Fruit fly (Drosophila melanogaster) whole organism, embryonic: ENCODE results near the gene mRpL3.
A peak's percentile ranks its signal among the peaks of the same experiment; 100 is the strongest.

Experiments
- Abd-B ChIP-seq: fragments of 200-800 bp; sonication (Bioruptor generic); optimal IDR thresholded peaks from 2 replicates; lab custom pipeline; 2018; ENCODE audit warnings: missing biosample characterization, mild to moderate bottlenecking, missing genetic modification characterization, moderate library complexity
- CG10565 ChIP-seq: fragments of 200-800 bp; sonication (Bioruptor generic); optimal IDR thresholded peaks from 3 replicates; lab custom pipeline; 2016; ENCODE audit warnings: missing biosample characterization, mild to moderate bottlenecking, missing genetic modification characterization
- CG12104 ChIP-seq: fragments of 200-800 bp; sonication (Bioruptor generic); optimal IDR thresholded peaks from 3 replicates; lab custom pipeline; 2016; ENCODE audit warnings: missing biosample characterization, missing genetic modification characterization
- CG13624 ChIP-seq: fragments of 200-800 bp; sonication (Bioruptor generic); optimal IDR thresholded peaks from 2 replicates; lab custom pipeline; 2016; ENCODE audit warnings: missing biosample characterization, missing genetic modification characterization
- CG14710 ChIP-seq: fragments of 200-800 bp; sonication (Bioruptor generic); optimal IDR thresholded peaks from 3 replicates; lab custom pipeline; 2019; ENCODE audit warnings: missing biosample characterization, mild to moderate bottlenecking, missing genetic modification characterization, moderate library complexity
- CG15011 ChIP-seq: fragments of 200-800 bp; sonication (Bioruptor generic); optimal IDR thresholded peaks from 3 replicates; lab custom pipeline; 2018; ENCODE audit warnings: missing biosample characterization, mild to moderate bottlenecking, missing genetic modification characterization
- CG15073 ChIP-seq: fragments of 200-800 bp; sonication (Bioruptor generic); optimal IDR thresholded peaks from 2 replicates; lab custom pipeline; 2016; ENCODE audit warnings: missing biosample characterization, missing genetic modification characterization
- CG16815 ChIP-seq: fragments of 200-800 bp; sonication (Bioruptor generic); optimal IDR thresholded peaks from 3 replicates; lab custom pipeline; 2017; ENCODE audit warnings: missing biosample characterization, mild to moderate bottlenecking, missing genetic modification characterization
- CG3065 ChIP-seq: fragments of 200-800 bp; sonication (Bioruptor generic); optimal IDR thresholded peaks from 2 replicates; lab custom pipeline; 2016; ENCODE audit warnings: missing biosample characterization, missing genetic modification characterization
- CG31224 ChIP-seq: fragments of 200-800 bp; sonication (Bioruptor generic); IDR thresholded peaks from 2 replicates; pipeline ENCODE4 v1.3.6; 2022; ENCODE audit warnings: missing biosample characterization, missing genetic modification characterization
- CG31365 ChIP-seq: fragments of 200-800 bp; sonication (Bioruptor generic); optimal IDR thresholded peaks from 2 replicates; lab custom pipeline; 2018; ENCODE audit warnings: missing biosample characterization, mild to moderate bottlenecking, missing genetic modification characterization
- CG32532 ChIP-seq: fragments of 200-800 bp; sonication (Bioruptor generic); IDR thresholded peaks from 2 replicates; pipeline ENCODE4 v1.3.6; 2022; ENCODE audit warnings: missing biosample characterization, missing genetic modification characterization
- CG34422 ChIP-seq: fragments of 200-800 bp; sonication (Bioruptor generic); IDR thresholded peaks from 3 replicates; pipeline ENCODE4 v1.3.6; 2022; ENCODE audit warnings: missing biosample characterization, missing genetic modification characterization
- CG4617 ChIP-seq: fragments of 200-800 bp; sonication (Bioruptor generic); optimal IDR thresholded peaks from 3 replicates; lab custom pipeline; 2016; ENCODE audit warnings: missing biosample characterization, missing genetic modification characterization, borderline replicate concordance
- CG4730 ChIP-seq: fragments of 200-800 bp; sonication (Bioruptor generic); IDR thresholded peaks from 2 replicates; pipeline ENCODE4 v1.3.6; 2022; ENCODE audit warnings: missing biosample characterization, missing genetic modification characterization
- CG4820 ChIP-seq: fragments of 200-800 bp; sonication (Bioruptor generic); optimal IDR thresholded peaks from 3 replicates; lab custom pipeline; 2016; ENCODE audit warnings: missing biosample characterization, missing genetic modification characterization
- CG6272 ChIP-seq: fragments of 200-800 bp; sonication (Bioruptor generic); IDR thresholded peaks from 2 replicates; pipeline ENCODE4 v1.3.6; 2022; ENCODE audit warnings: missing biosample characterization, missing genetic modification characterization
- CG6765 ChIP-seq: fragments of 200-800 bp; sonication (Bioruptor generic); optimal IDR thresholded peaks from 3 replicates; lab custom pipeline; 2017; ENCODE audit warnings: missing biosample characterization, mild to moderate bottlenecking, missing genetic modification characterization
- CG9215 ChIP-seq: fragments of 200-800 bp; sonication (Bioruptor generic); IDR thresholded peaks from 2 replicates; pipeline ENCODE4 v1.3.6; 2022; ENCODE audit warnings: missing biosample characterization, missing genetic modification characterization
- CG9797 ChIP-seq: fragments of 200-800 bp; sonication (Bioruptor generic); optimal IDR thresholded peaks from 3 replicates; lab custom pipeline; 2018; ENCODE audit warnings: missing biosample characterization, mild to moderate bottlenecking, missing genetic modification characterization
- Doc2 ChIP-seq: fragments of 200-800 bp; sonication (Bioruptor generic); IDR thresholded peaks from 2 replicates; pipeline ENCODE4 v1.3.6; 2022; ENCODE audit warnings: missing biosample characterization, missing genetic modification characterization
- Elba2 ChIP-seq: fragments of 200-800 bp; sonication (Bioruptor generic); optimal IDR thresholded peaks from 3 replicates; lab custom pipeline; 2016; ENCODE audit warnings: missing biosample characterization, missing genetic modification characterization
- Ets65A ChIP-seq: fragments of 200-800 bp; sonication (Bioruptor generic); peaks from one replicate; lab custom pipeline; 2016; ENCODE audit warnings: missing biosample characterization, missing genetic modification characterization
- HLHmδ ChIP-seq: fragments of 200-800 bp; sonication (Bioruptor generic); optimal IDR thresholded peaks from 2 replicates; lab custom pipeline; 2018; ENCODE audit warnings: missing biosample characterization, mild to moderate bottlenecking, missing genetic modification characterization, moderate library complexity
- Lpt ChIP-seq: fragments of >200 bp; optimal IDR thresholded peaks from 2 replicates; lab custom pipeline; 2018; ENCODE audit warnings: missing biosample characterization, missing genetic modification characterization
- MESR4 ChIP-seq: fragments of 200-800 bp; sonication (Bioruptor generic); optimal IDR thresholded peaks from 2 replicates; lab custom pipeline; 2018; ENCODE audit warnings: missing biosample characterization, mild to moderate bottlenecking, missing genetic modification characterization, moderate library complexity
- Neu2 ChIP-seq: fragments of 200-800 bp; sonication (Bioruptor generic); optimal IDR thresholded peaks from 3 replicates; lab custom pipeline; 2016; ENCODE audit warnings: missing biosample characterization, missing genetic modification characterization, borderline replicate concordance
- Oaz ChIP-seq: fragments of 200-800 bp; sonication (Bioruptor generic); IDR thresholded peaks from 2 replicates; pipeline ENCODE4 v1.3.6; 2022; ENCODE audit warnings: missing biosample characterization, missing genetic modification characterization
- Opbp ChIP-seq: fragments of 200-800 bp; sonication (Bioruptor generic); IDR thresholded peaks from 3 replicates; pipeline ENCODE4 v1.3.6; 2022; ENCODE audit warnings: missing biosample characterization, missing genetic modification characterization; ENCODE audit not compliant: partially characterized antibody
- Sin3A ChIP-seq: fragments of >200 bp; optimal IDR thresholded peaks from 2 replicates; lab custom pipeline; 2018
- Xbp1 ChIP-seq: fragments of 200-800 bp; sonication (Bioruptor generic); optimal IDR thresholded peaks from 3 replicates; lab custom pipeline; 2016; ENCODE audit warnings: missing biosample characterization, mild to moderate bottlenecking, missing genetic modification characterization
- YL-1 ChIP-seq: fragments of 200-800 bp; sonication (Bioruptor generic); optimal IDR thresholded peaks from 3 replicates; lab custom pipeline; 2017; ENCODE audit warnings: missing biosample characterization, mild to moderate bottlenecking, missing genetic modification characterization
- al ChIP-seq: fragments of 200-800 bp; sonication (Bioruptor generic); IDR thresholded peaks from 2 replicates; pipeline ENCODE4 v1.3.6; 2022; ENCODE audit warnings: missing biosample characterization, missing genetic modification characterization
- ato ChIP-seq: fragments of 200-800 bp; sonication (Bioruptor generic); IDR thresholded peaks from 2 replicates; pipeline ENCODE4 v1.3.6; 2022; ENCODE audit warnings: missing biosample characterization, missing genetic modification characterization; ENCODE audit not compliant: partially characterized antibody
- bigmax ChIP-seq: fragments of 200-800 bp; sonication (Bioruptor generic); optimal IDR thresholded peaks from 2 replicates; lab custom pipeline; 2018; ENCODE audit warnings: missing biosample characterization, mild to moderate bottlenecking, missing genetic modification characterization
- dm ChIP-seq: fragments of 200-800 bp; sonication (Bioruptor generic); optimal IDR thresholded peaks from 3 replicates; lab custom pipeline; 2016; ENCODE audit warnings: missing biosample characterization, missing genetic modification characterization
- dysf ChIP-seq: fragments of 200-800 bp; sonication (Bioruptor generic); IDR thresholded peaks from 3 replicates; pipeline ENCODE4 v1.3.6; 2022; ENCODE audit warnings: missing biosample characterization, missing genetic modification characterization
- esg ChIP-seq: fragments of 200-800 bp; sonication (Bioruptor generic); conservative IDR thresholded peaks from 2 replicates; pipeline ENCODE4 v1.3.6; 2022; ENCODE audit warnings: missing biosample characterization, missing genetic modification characterization
- fu2 ChIP-seq: fragments of 200-800 bp; sonication (Bioruptor generic); optimal IDR thresholded peaks from 2 replicates; lab custom pipeline; 2016; ENCODE audit warnings: missing biosample characterization, missing genetic modification characterization
- jing ChIP-seq: fragments of 200-800 bp; sonication (Bioruptor generic); optimal IDR thresholded peaks from 2 replicates; lab custom pipeline; 2018; ENCODE audit warnings: missing biosample characterization, mild to moderate bottlenecking, missing genetic modification characterization
- kay ChIP-seq: fragments of 200-800 bp; sonication (Bioruptor generic); optimal IDR thresholded peaks from 2 replicates; lab custom pipeline; 2016; ENCODE audit warnings: missing biosample characterization, missing genetic modification characterization
- lilli ChIP-seq: fragments of 200-800 bp; sonication (Bioruptor generic); optimal IDR thresholded peaks from 3 replicates; lab custom pipeline; 2016; ENCODE audit warnings: missing biosample characterization, missing genetic modification characterization
- nmo ChIP-seq: fragments of 200-800 bp; sonication (Bioruptor generic); optimal IDR thresholded peaks from 2 replicates; lab custom pipeline; 2018; ENCODE audit warnings: missing biosample characterization, mild to moderate bottlenecking, missing genetic modification characterization, moderate library complexity
- onecut ChIP-seq: fragments of 200-800 bp; sonication (Bioruptor generic); IDR thresholded peaks from 2 replicates; pipeline ENCODE4 v1.3.6; 2022; ENCODE audit warnings: missing biosample characterization, missing genetic modification characterization
- sens ChIP-seq: fragments of 200-800 bp; sonication (Bioruptor generic); peaks from one replicate; lab custom pipeline; 2016; ENCODE audit warnings: missing biosample characterization, missing genetic modification characterization
- shn ChIP-seq: fragments of 200-800 bp; sonication (Bioruptor generic); optimal IDR thresholded peaks from 3 replicates; lab custom pipeline; 2016; ENCODE audit warnings: missing biosample characterization, missing genetic modification characterization
- unc-4 ChIP-seq: fragments of 200-800 bp; sonication (Bioruptor generic); IDR thresholded peaks from 2 replicates; pipeline ENCODE4 v1.3.6; 2022; ENCODE audit warnings: missing biosample characterization, missing genetic modification characterization; ENCODE audit not compliant: partially characterized antibody
- vnd ChIP-seq: fragments of 200-800 bp; sonication (Bioruptor generic); IDR thresholded peaks from 3 replicates; pipeline ENCODE4 v1.3.6; 2022; ENCODE audit warnings: missing biosample characterization, missing genetic modification characterization; ENCODE audit not compliant: partially characterized antibody
- vvl ChIP-seq: fragments of 200-800 bp; sonication (Bioruptor generic); IDR thresholded peaks from 2 replicates; pipeline ENCODE4 v1.3.6; 2022; ENCODE audit warnings: missing biosample characterization, missing genetic modification characterization
- zen2 ChIP-seq: fragments of 200-800 bp; sonication (Bioruptor generic); IDR thresholded peaks from 3 replicates; pipeline ENCODE4 v1.3.6; 2022; ENCODE audit warnings: missing biosample characterization, missing genetic modification characterization; ENCODE audit not compliant: partially characterized antibody

mRpL3 gene

dm6 chrX:15745905-15746681 lies 15.0 kb upstream of the mRpL3 start, which contains the start of the genes CG8944 and CCT6 (continued):
- no peak for TF ChIP-seq jing (GFP tag; lab: Kevin White, UChicago)
- no peak for TF ChIP-seq CG12104
- no peak for TF ChIP-seq CG3065
- TF ChIP-seq Sin3A (lab: Kevin White, UChicago): no peak
- TF ChIP-seq CG10565 (GFP tag; lab: Kevin White, UChicago): no peak
- no peak for TF ChIP-seq Abd-B (GFP tag; lab: Kevin White, UChicago)
- TF ChIP-seq esg (GFP tag; lab: Robert Waterston, UW): no peak
- no peak for TF ChIP-seq Oaz
- peak; percentile 64 for TF ChIP-seq sens
- 0 out of 2 replicates have a peak, but pooled peaks have one; percentile 31 for TF ChIP-seq CG9215
- TF ChIP-seq CG31224: no peak
- TF ChIP-seq CG15073 (GFP tag; lab: Kevin White, UChicago): no peak
- TF ChIP-seq Doc2 (GFP tag; lab: Robert Waterston, UW): no peak
- no peak for TF ChIP-seq CG4820 (GFP tag; lab: Kevin White, UChicago)
- TF ChIP-seq Neu2 (GFP tag; lab: Kevin White, UChicago): no peak
- TF ChIP-seq vvl (GFP tag; lab: Robert Waterston, UW): no peak
- TF ChIP-seq CG16815: no peak
- no peak for TF ChIP-seq Elba2 (GFP tag; lab: Kevin White, UChicago)
- peak; percentile 71 for TF ChIP-seq CG14710 (tag; lab: Kevin White, UChicago)
- TF ChIP-seq al (GFP tag; lab: Robert Waterston, UW): no peak

dm6 chrX:15746682-15747196 lies 14.3 kb upstream of the mRpL3 start:
- no peak for TF ChIP-seq Lpt (GFP tag; lab: Kevin White, UChicago)
- no peak for TF ChIP-seq shn (GFP tag; lab: Kevin White, UChicago)
- TF ChIP-seq Xbp1 (GFP tag; lab: Kevin White, UChicago): no peak
- TF ChIP-seq fu2 (GFP tag; lab: Kevin White, UChicago): no peak
- TF ChIP-seq MESR4 (GFP tag; lab: Kevin White, UChicago): peak; percentile 80
- no peak for TF ChIP-seq CG31365 (tag; lab: Kevin White, UChicago)
- TF ChIP-seq ato (GFP tag; lab: Robert Waterston, UW): no peak
- TF ChIP-seq dm (GFP tag; lab: Kevin White, UChicago): peak; percentile 42
- no peak for TF ChIP-seq lilli (GFP tag; lab: Kevin White, UChicago)
- no peak for TF ChIP-seq dysf
- TF ChIP-seq CG4617: peak; percentile 55
- no peak for TF ChIP-seq Ets65A (GFP tag; lab: Kevin White, UChicago)
- TF ChIP-seq vnd (GFP tag; lab: Robert Waterston, UW): no peak
- TF ChIP-seq Opbp (GFP tag; lab: Robert Waterston, UW): peak; percentile 19; the same call in 1 of the 3 replicates
- TF ChIP-seq HLHmδ: no peak
- peak; percentile 0 for TF ChIP-seq CG13624 (GFP tag; lab: Kevin White, UChicago)
- TF ChIP-seq CG34422 (GFP tag; lab: Robert Waterston, UW): peak; percentile 50; the same call in 1 of the 3 replicates
- TF ChIP-seq CG4730 (GFP tag; lab: Robert Waterston, UW): no peak
- no peak for TF ChIP-seq CG32532 (GFP tag; lab: Robert Waterston, UW)
- TF ChIP-seq nmo (GFP tag; lab: Kevin White, UChicago): no peak
- TF ChIP-seq onecut (GFP tag; lab: Robert Waterston, UW): no peak
- no peak for TF ChIP-seq zen2 (GFP tag; lab: Robert Waterston, UW)
- TF ChIP-seq CG6272: no peak
- TF ChIP-seq YL-1 (GFP tag; lab: Kevin White, UChicago): peak; percentile 49
- peak; percentile 76 for TF ChIP-seq kay (GFP tag; lab: Kevin White, UChicago)
- TF ChIP-seq unc-4 (GFP tag; lab: Robert Waterston, UW): 0 out of 2 replicates have a peak, but pooled peaks have one; percentile 9
- TF ChIP-seq CG6765 (GFP tag; lab: Kevin White, UChicago): no peak
- no peak for TF ChIP-seq CG15011 (GFP tag; lab: Kevin White, UChicago)
- peak; percentile 8 for TF ChIP-seq CG9797 (GFP tag; lab: Kevin White, UChicago)
- peak; percentile 96 for TF ChIP-seq bigmax (GFP tag; lab: Kevin White, UChicago)
